Worm (Caenorhabditis elegans) whole organism, midembryonic: Measurements from ENCODE around the gene ZK688.1.
"Not testable (repeated sequence)": the region's sequence is repeated elsewhere in the genome, so short reads cannot be mapped to it uniquely, and the experiment has no call there.

Source experiments
- T22C8.4 ChIP-seq: fragments of 200-800 bp; sonication (Bioruptor generic); IDR thresholded peaks from 2 replicates; pipeline ENCODE4 v1.3.6; 2022; ENCODE audit warnings: missing genetic modification characterization, missing compliant biosample characterization
- cog-1 ChIP-seq: sonication (generic microtip); optimal IDR thresholded peaks from 2 replicates; lab custom pipeline; 2016; ENCODE audit warnings: missing genetic modification characterization, missing compliant biosample characterization
- klf-2 ChIP-seq: fragments of 200-800 bp; sonication (Bioruptor generic); conservative IDR thresholded peaks from 2 replicates; pipeline ENCODE4 v1.3.6; 2022; ENCODE audit warnings: missing genetic modification reagents, missing genetic modification characterization, missing compliant biosample characterization
- med-1 ChIP-seq: sonication (generic microtip); optimal IDR thresholded peaks from 2 replicates; lab custom pipeline; 2017; ENCODE audit warnings: missing genetic modification characterization, mild to moderate bottlenecking, missing compliant biosample characterization, antibody characterized with exemption, missing genetic modification reagents; ENCODE audit not compliant: insufficient read depth
- ref-1 ChIP-seq: fragments of 200-800 bp; sonication (Bioruptor generic); conservative IDR thresholded peaks from 2 replicates; pipeline ENCODE4 v1.3.6; 2022; ENCODE audit warnings: missing genetic modification reagents, missing genetic modification characterization, missing compliant biosample characterization
- tab-1 ChIP-seq: fragments of 200-800 bp; sonication (Bioruptor generic); IDR thresholded peaks from 2 replicates; pipeline ENCODE4 v1.3.6; 2022; ENCODE audit warnings: missing genetic modification characterization, missing compliant biosample characterization
- ztf-23 ChIP-seq: fragments of 200-800 bp; sonication (Bioruptor generic); IDR thresholded peaks from 2 replicates; pipeline ENCODE4 v1.3.6; 2022; ENCODE audit warnings: missing genetic modification reagents, missing genetic modification characterization, missing compliant biosample characterization
- ztf-29 ChIP-seq: fragments of 200-800 bp; sonication (Bioruptor generic); IDR thresholded peaks from 2 replicates; pipeline ENCODE4 v1.3.6; 2022; ENCODE audit warnings: missing genetic modification reagents, missing genetic modification characterization, missing compliant biosample characterization

ZK688.1 gene

DNA sequence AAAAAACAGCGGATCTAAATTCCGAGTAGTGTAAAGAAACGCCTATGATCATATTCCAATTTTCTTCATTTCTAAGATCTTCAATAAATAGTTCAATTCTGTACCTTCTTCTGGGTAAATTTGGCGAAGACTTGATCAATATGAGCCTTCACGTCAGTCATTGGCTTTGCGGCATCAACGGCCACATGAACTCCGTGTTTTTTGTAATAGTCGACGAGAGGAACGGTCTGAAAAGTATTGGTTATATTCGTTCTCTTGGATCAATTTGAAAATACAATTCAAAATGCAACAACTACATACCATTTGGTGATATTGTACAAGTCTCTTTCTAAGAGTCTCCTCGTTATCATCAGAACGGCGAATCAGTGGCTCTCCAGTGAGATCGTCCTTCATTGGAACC lies 41.1 kb downstream of the ZK688.1 start:
- TF ChIP-seq T22C8.4 (GFP tag; lab: Robert Waterston, UW), result no peak

DNA sequence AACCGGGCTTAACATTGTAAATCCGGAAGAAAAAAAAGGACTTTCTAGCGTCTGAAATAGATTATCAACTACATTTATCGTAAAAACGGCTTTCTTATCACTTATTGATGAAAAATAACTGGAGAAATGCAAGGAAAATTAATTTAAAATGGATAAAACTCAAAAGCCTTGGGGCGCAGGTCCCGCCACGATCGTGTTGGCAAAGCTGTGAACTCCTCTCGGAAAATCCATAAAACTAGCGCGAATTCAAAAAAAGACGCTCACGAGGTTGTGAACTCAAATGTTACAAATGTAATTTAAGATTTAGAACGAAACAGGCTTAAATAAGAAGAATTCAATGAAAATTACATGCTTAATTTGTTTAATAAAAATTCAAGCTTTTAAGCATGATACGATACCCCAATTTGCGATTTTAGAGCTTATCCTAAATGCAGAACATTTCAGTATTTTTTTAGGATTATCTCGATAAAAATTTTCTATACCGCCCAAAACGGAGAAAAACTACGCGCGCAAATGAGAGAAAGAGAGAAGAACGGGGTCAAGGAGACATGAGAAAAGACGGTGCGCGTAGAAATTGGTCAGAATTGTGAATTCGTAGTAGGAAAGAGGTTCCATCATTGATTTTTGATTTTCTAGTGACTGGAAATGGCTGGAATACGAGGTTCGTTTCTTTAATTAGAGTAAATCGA lies 42.9 kb downstream of the ZK688.1 start, which contains the start of gene C29E4.15:
C29E4.15 (plus strand) TSS at position 547 of the 689 bp plus-strand sequence.
- no peak for TF ChIP-seq cog-1
- no peak for TF ChIP-seq ztf-23
- no peak for TF ChIP-seq med-1 (GFP tag; lab: Kevin White, UChicago)
- TF ChIP-seq tab-1 (GFP tag; lab: Robert Waterston, UW), result no peak

DNA sequence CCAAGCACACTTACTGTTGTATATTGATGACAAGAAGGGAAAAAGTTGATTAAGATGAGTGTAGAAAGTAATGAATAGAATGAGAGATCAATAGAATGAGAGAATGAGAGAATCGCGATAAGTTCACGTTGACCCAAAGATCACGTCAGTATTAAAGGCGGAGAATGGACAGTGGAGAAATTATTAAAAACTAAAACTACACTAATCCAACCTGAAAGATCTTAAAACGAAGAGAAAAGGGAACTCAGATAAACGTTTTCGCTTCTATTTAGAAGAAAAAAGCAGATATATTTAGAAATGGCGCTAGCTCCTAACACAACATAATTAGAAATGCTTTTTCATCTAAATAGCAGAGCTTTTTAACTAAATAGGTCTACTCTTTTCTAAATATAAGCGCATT lies 43.8 kb downstream of the ZK688.1 start, which contains the start of gene let-754:
let-754 (minus strand) TSS at position 101 of the 400 bp plus-strand sequence.
- TF ChIP-seq ref-1 (GFP tag; lab: Robert Waterston, UW), result no peak
- no peak for TF ChIP-seq ztf-29 (GFP tag; lab: Robert Waterston, UW)
- no peak for TF ChIP-seq cog-1
- no peak for TF ChIP-seq tab-1 (GFP tag; lab: Robert Waterston, UW)
- no peak for TF ChIP-seq T22C8.4 (GFP tag; lab: Robert Waterston, UW)
- no peak for TF ChIP-seq klf-2 (GFP tag; lab: Robert Waterston, UW)

DNA sequence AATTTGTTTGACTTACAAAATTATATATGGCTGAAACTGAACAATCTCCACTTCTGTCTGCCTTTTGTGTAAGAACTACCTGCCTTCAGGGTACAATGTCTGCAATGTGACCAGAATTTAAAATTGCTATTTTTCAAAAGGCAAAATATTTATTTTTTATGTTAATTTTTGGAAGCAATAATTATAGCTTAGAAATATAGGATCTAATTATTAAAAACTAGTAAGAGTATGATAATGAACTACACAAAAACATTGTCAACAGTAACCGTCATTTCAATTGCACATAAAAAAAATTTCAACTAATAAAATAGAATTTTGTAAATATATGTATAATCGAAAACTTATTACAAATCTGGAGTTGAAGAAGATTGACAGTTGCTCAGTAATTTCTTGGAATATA lies 47.6 kb downstream of the ZK688.1 start, which contains the start of gene C29E4.9:
C29E4.9 (minus strand) TSS at position 101 of the 400 bp plus-strand sequence.
- TF ChIP-seq ref-1 (GFP tag; lab: Robert Waterston, UW), result no peak
- no peak for TF ChIP-seq tab-1 (GFP tag; lab: Robert Waterston, UW)
- no peak for TF ChIP-seq cog-1
- no peak for TF ChIP-seq med-1 (GFP tag; lab: Kevin White, UChicago)

DNA sequence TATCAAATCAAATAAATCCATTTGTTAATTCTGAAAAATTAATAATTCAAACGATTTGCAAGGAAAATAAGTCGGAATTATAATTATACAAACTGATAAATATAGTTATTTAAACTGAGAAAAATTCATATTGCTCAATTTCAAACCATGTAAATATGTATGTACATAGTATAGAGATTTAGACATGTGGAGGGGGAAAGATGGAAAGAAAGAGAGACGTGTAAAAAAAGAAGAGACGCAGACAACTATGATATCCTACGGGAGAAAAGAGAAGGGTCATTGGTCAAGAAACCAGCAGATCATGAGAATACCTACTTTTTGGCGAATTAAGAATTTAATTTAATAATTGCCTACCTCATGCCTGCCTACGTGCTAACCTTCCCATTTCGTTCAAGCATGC lies 48.7 kb downstream of the ZK688.1 start, which contains the start of gene C29E4.11:
C29E4.11 (minus strand) TSS at position 30 of the 400 bp plus-strand sequence.
- TF ChIP-seq cog-1, result peak; percentile 24
- no peak for TF ChIP-seq ztf-29 (GFP tag; lab: Robert Waterston, UW)

DNA sequence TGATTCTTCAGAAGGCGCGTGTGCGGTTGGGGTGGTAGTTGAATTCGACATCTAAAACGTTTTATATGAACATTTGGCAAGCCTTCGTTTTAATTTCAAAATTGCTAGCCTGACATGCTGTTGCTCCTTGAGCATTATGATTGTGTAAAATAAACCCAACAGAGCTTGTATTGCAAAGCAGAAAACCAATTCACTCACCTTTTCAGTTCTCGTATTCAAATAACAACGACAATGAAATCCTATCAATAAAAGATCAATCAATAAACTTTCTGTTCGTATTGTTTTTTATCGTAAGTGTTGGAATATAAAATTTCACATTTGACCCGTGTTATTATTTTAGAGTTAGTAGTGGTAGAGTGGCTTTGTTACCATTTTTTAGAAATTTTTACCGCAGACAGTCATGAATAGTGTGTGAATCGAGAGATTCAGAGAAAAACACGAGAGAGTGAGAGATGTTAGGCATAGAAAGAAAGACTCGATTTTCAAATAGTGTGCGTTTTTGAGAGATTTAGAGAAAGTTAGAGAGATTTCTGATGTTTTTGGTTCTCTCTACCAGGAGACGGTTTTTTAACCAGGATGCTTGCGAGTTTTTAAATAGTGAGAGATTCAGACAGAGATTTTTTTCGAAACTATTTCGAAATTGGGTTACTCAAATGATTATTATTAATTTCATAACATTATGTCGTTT lies 49.7 kb downstream of the ZK688.1 start, which contains the start of gene F54H12.10:
F54H12.10 (minus strand) TSS at position 51 of the 688 bp plus-strand sequence.
- TF ChIP-seq cog-1; tab-1 (GFP tag; lab: Robert Waterston, UW); T22C8.4 (GFP tag; lab: Robert Waterston, UW): not testable (repeated sequence)
